Worm (Caenorhabditis elegans) whole organism, late embryonic: ENCODE measurements around the gene gar-3.

Experiments used
- F13H6.1 ChIP-seq: sonication (generic microtip); optimal IDR thresholded peaks from 2 replicates; lab custom pipeline; 2016; ENCODE audit warnings: missing genetic modification characterization, missing compliant biosample characterization
- ceh-14 ChIP-seq: sonication (generic microtip); optimal IDR thresholded peaks from 2 replicates; lab custom pipeline; 2016; ENCODE audit warnings: missing genotype, missing genetic modification characterization, missing compliant biosample characterization
- ceh-2 ChIP-seq: sonication (generic microtip); optimal IDR thresholded peaks from 2 replicates; lab custom pipeline; 2016; ENCODE audit warnings: missing genotype, missing genetic modification characterization, missing compliant biosample characterization
- ceh-30 ChIP-seq: fragments of 150-350 bp; optimal IDR thresholded peaks from 2 replicates; lab custom pipeline; 2014; ENCODE audit warnings: missing biosample characterization, missing genetic modification characterization
- ceh-48 ChIP-seq: sonication (generic microtip); optimal IDR thresholded peaks from 2 replicates; lab custom pipeline; 2016; ENCODE audit warnings: missing genetic modification characterization, inconsistent platforms, missing compliant biosample characterization
- dve-1 ChIP-seq: sonication (generic microtip); optimal IDR thresholded peaks from 2 replicates; lab custom pipeline; 2017; ENCODE audit warnings: antibody characterized with exemption, mild to moderate bottlenecking, missing genetic modification characterization, missing compliant biosample characterization
- fkh-10 ChIP-seq: fragments of 150-350 bp; optimal IDR thresholded peaks from 2 replicates; lab custom pipeline; 2014; ENCODE audit warnings: missing biosample characterization, missing genetic modification reagents, missing genetic modification characterization
- hlh-13 ChIP-seq: fragments of 200-800 bp; sonication (Bioruptor generic); optimal IDR thresholded peaks from 2 replicates; lab custom pipeline; 2018; ENCODE audit warnings: mild to moderate bottlenecking, missing genetic modification characterization, missing compliant biosample characterization
- hlh-15 ChIP-seq: sonication (generic microtip); optimal IDR thresholded peaks from 2 replicates; lab custom pipeline; 2016; ENCODE audit warnings: missing genetic modification characterization, missing compliant biosample characterization
- nhr-11 ChIP-seq: fragments of 150-350 bp; optimal IDR thresholded peaks from 2 replicates; lab custom pipeline; 2014; ENCODE audit warnings: missing biosample characterization, missing genetic modification characterization
- pqm-1 ChIP-seq: sonication (generic microtip); optimal IDR thresholded peaks from 2 replicates; lab custom pipeline; 2016; ENCODE audit warnings: missing genetic modification characterization, missing compliant biosample characterization
- rnt-1 ChIP-seq: sonication (generic microtip); optimal IDR thresholded peaks from 2 replicates; lab custom pipeline; 2016; ENCODE audit warnings: missing genetic modification characterization, missing compliant biosample characterization
- tbx-2 ChIP-seq: sonication (generic microtip); optimal IDR thresholded peaks from 2 replicates; lab custom pipeline; 2016; ENCODE audit warnings: missing genetic modification characterization, missing compliant biosample characterization

DNA sequence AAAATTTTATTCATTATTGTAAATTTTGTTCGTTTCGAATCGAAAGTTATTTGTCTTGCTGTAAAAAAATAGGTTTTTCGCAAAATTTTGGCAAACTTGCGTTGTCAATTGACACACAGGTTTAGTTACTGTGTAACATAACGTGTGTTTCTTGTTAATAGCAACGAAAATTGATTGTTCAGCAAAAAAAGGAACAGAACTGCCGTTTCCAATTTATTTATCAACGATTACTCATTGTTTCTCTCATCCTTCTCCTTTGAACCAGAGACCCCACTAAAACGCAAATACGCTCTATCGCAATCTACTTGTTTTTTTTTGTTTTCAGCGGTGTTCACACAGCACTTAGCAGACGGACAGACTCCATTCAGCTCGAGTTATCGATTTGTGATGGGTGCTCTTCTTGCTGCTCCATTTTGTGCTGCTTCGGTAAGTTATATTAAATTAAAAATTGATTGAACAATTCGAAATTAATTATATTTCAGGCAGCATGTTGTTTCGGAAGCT, 18.2 kb upstream of the gar-3 start, which contains the start of gene R11H6.2:
- TF ChIP-seq pqm-1 (tag; lab: Kevin White, UChicago) = no peak
- TF ChIP-seq ceh-30 (tag; lab: Kevin White, UChicago) = no peak
- TF ChIP-seq F13H6.1 = no peak
- TF ChIP-seq rnt-1 (tag; lab: Kevin White, UChicago) = no peak
- no peak for TF ChIP-seq tbx-2
- no peak for TF ChIP-seq ceh-48 (tag; lab: Kevin White, UChicago)
- no peak for TF ChIP-seq nhr-11 (tag; lab: Kevin White, UChicago)
- no peak for TF ChIP-seq ceh-14 (tag; lab: Kevin White, UChicago)
- no peak for TF ChIP-seq hlh-15 (tag; lab: Kevin White, UChicago)
- no peak for TF ChIP-seq fkh-10 (GFP tag; lab: Kevin White, UChicago)
- no peak for TF ChIP-seq hlh-13 (GFP tag; lab: Kevin White, UChicago)
- no peak for TF ChIP-seq ceh-2 (tag; lab: Kevin White, UChicago)
- TF ChIP-seq dve-1 = no peak
